Fruit fly (Drosophila melanogaster) whole organism, embryonic: ENCODE results near the gene CG8379.

Experiments used
- Abd-B ChIP-seq: fragments of 200-800 bp; sonication (Bioruptor generic); optimal IDR thresholded peaks from 2 replicates; lab custom pipeline; 2018; ENCODE audit warnings: missing biosample characterization, mild to moderate bottlenecking, missing genetic modification characterization, moderate library complexity
- BEAF-32 ChIP-seq: fragments of 200-800 bp; sonication (Bioruptor generic); optimal IDR thresholded peaks from 3 replicates; lab custom pipeline; 2017; ENCODE audit warnings: missing biosample characterization, missing genetic modification characterization, mild to moderate bottlenecking, moderate library complexity, missing genetic modification reagents
- Bteb2 ChIP-seq: fragments of 200-800 bp; sonication (Bioruptor generic); optimal IDR thresholded peaks from 2 replicates; lab custom pipeline; 2016; ENCODE audit warnings: missing biosample characterization, missing genetic modification characterization
- CG10979 ChIP-seq: fragments of 200-800 bp; sonication (Bioruptor generic); optimal IDR thresholded peaks from 2 replicates; lab custom pipeline; 2018; ENCODE audit warnings: missing biosample characterization, mild to moderate bottlenecking, missing genetic modification characterization, moderate library complexity
- CG13287 ChIP-seq: fragments of 200-800 bp; sonication (Bioruptor generic); IDR thresholded peaks from 2 replicates; pipeline ENCODE4 v1.3.6; 2022; ENCODE audit warnings: missing biosample characterization, missing genetic modification characterization; ENCODE audit not compliant: partially characterized antibody
- CG13624 ChIP-seq: fragments of 200-800 bp; sonication (Bioruptor generic); optimal IDR thresholded peaks from 2 replicates; lab custom pipeline; 2016; ENCODE audit warnings: missing biosample characterization, missing genetic modification characterization
- CG14014 ChIP-seq: fragments of 200-800 bp; sonication (Bioruptor generic); IDR thresholded peaks from 2 replicates; pipeline ENCODE4 v1.3.6; 2022; ENCODE audit warnings: missing biosample characterization, missing genetic modification characterization
- CG15073 ChIP-seq: fragments of 200-800 bp; sonication (Bioruptor generic); optimal IDR thresholded peaks from 2 replicates; lab custom pipeline; 2016; ENCODE audit warnings: missing biosample characterization, missing genetic modification characterization
- CG15479 ChIP-seq: fragments of 200-800 bp; sonication (Bioruptor generic); optimal IDR thresholded peaks from 3 replicates; lab custom pipeline; 2019; ENCODE audit warnings: missing biosample characterization, mild to moderate bottlenecking, missing genetic modification characterization, moderate library complexity
- CG1832 ChIP-seq: fragments of 200-800 bp; sonication (Bioruptor generic); optimal IDR thresholded peaks from 2 replicates; lab custom pipeline; 2017; ENCODE audit warnings: missing biosample characterization, mild to moderate bottlenecking, missing genetic modification characterization, inconsistent platforms
- CG2712 ChIP-seq: fragments of 200-800 bp; optimal IDR thresholded peaks from 3 replicates; lab custom pipeline; 2019; ENCODE audit warnings: missing biosample characterization, mild to moderate bottlenecking, missing genetic modification characterization, moderate library complexity
- CG3065 ChIP-seq: fragments of 200-800 bp; sonication (Bioruptor generic); optimal IDR thresholded peaks from 2 replicates; lab custom pipeline; 2016; ENCODE audit warnings: missing biosample characterization, missing genetic modification characterization
- CG31224 ChIP-seq: fragments of 200-800 bp; sonication (Bioruptor generic); IDR thresholded peaks from 2 replicates; pipeline ENCODE4 v1.3.6; 2022; ENCODE audit warnings: missing biosample characterization, missing genetic modification characterization
- CG31365 ChIP-seq: fragments of 200-800 bp; sonication (Bioruptor generic); optimal IDR thresholded peaks from 2 replicates; lab custom pipeline; 2018; ENCODE audit warnings: missing biosample characterization, mild to moderate bottlenecking, missing genetic modification characterization
- CG33557 ChIP-seq: fragments of 200-800 bp; sonication (Bioruptor generic); optimal IDR thresholded peaks from 2 replicates; lab custom pipeline; 2019; ENCODE audit warnings: missing biosample characterization, mild to moderate bottlenecking, missing genetic modification characterization, moderate library complexity
- CG4282 ChIP-seq: fragments of 200-800 bp; sonication (Bioruptor generic); optimal IDR thresholded peaks from 2 replicates; lab custom pipeline; 2016; ENCODE audit warnings: missing biosample characterization, missing genetic modification characterization
- CG4730 ChIP-seq: fragments of 200-800 bp; sonication (Bioruptor generic); IDR thresholded peaks from 2 replicates; pipeline ENCODE4 v1.3.6; 2022; ENCODE audit warnings: missing biosample characterization, missing genetic modification characterization
- CG4854 ChIP-seq: fragments of 200-800 bp; sonication (Bioruptor generic); optimal IDR thresholded peaks from 2 replicates; lab custom pipeline; 2016; ENCODE audit warnings: missing biosample characterization, missing genetic modification characterization, inconsistent platforms
- CG6175 ChIP-seq: fragments of 200-800 bp; sonication (Bioruptor generic); IDR thresholded peaks from 3 replicates; pipeline ENCODE4 v1.3.6; 2022; ENCODE audit warnings: missing biosample characterization, missing genetic modification characterization
- CG6689 ChIP-seq: fragments of 200-800 bp; sonication (Bioruptor generic); IDR thresholded peaks from 2 replicates; pipeline ENCODE4 v1.3.6; 2022; ENCODE audit warnings: missing biosample characterization, missing genetic modification characterization
- E2f2 ChIP-seq: fragments of 200-800 bp; sonication (Bioruptor generic); IDR thresholded peaks from 2 replicates; pipeline ENCODE4 v1.3.6; 2022; ENCODE audit warnings: missing biosample characterization, missing genetic modification characterization
- Ets65A ChIP-seq: fragments of 200-800 bp; sonication (Bioruptor generic); peaks from one replicate; lab custom pipeline; 2016; ENCODE audit warnings: missing biosample characterization, missing genetic modification characterization
- HHEX ChIP-seq: fragments of 200-800 bp; sonication (Bioruptor generic); optimal IDR thresholded peaks from 3 replicates; lab custom pipeline; 2017; ENCODE audit warnings: missing biosample characterization, mild to moderate bottlenecking, missing genetic modification characterization, missing genetic modification reagents
- Hey ChIP-seq: fragments of 200-800 bp; sonication (Bioruptor generic); optimal IDR thresholded peaks from 3 replicates; lab custom pipeline; 2018; ENCODE audit warnings: missing biosample characterization, mild to moderate bottlenecking, missing genetic modification characterization
- Hmx ChIP-seq: fragments of 200-800 bp; sonication (Bioruptor generic); optimal IDR thresholded peaks from 2 replicates; lab custom pipeline; 2016; ENCODE audit warnings: missing biosample characterization, missing genetic modification characterization
- Kr ChIP-seq: fragments of 200-800 bp; sonication (Bioruptor generic); optimal IDR thresholded peaks from 2 replicates; lab custom pipeline; 2017; ENCODE audit warnings: missing biosample characterization, mild to moderate bottlenecking, missing genetic modification characterization
- Med ChIP-seq: fragments of 200-800 bp; sonication (Bioruptor generic); peaks from one replicate; lab custom pipeline; 2016; ENCODE audit warnings: missing biosample characterization, missing genetic modification characterization, mild to moderate bottlenecking, inconsistent platforms, moderate library complexity
- NFAT ChIP-seq: fragments of 200-800 bp; sonication (Bioruptor generic); IDR thresholded peaks from 2 replicates; pipeline ENCODE4 v1.3.6; 2022; ENCODE audit warnings: missing biosample characterization, missing genetic modification characterization
- Poxn ChIP-seq: fragments of 200-800 bp; sonication (Bioruptor generic); IDR thresholded peaks from 2 replicates; pipeline ENCODE4 v1.3.6; 2022; ENCODE audit warnings: missing biosample characterization, missing genetic modification characterization
- Rx ChIP-seq: fragments of 200-800 bp; sonication (Bioruptor generic); IDR thresholded peaks from 2 replicates; pipeline ENCODE4 v1.3.6; 2022; ENCODE audit warnings: missing biosample characterization, missing genetic modification characterization
- amos ChIP-seq: fragments of 200-800 bp; sonication (Bioruptor generic); IDR thresholded peaks from 2 replicates; pipeline ENCODE4 v1.3.6; 2022; ENCODE audit warnings: missing biosample characterization, missing genetic modification characterization; ENCODE audit not compliant: partially characterized antibody
- ara ChIP-seq: fragments of 200-800 bp; sonication (Bioruptor generic); IDR thresholded peaks from 2 replicates; pipeline ENCODE4 v1.3.6; 2022; ENCODE audit warnings: missing biosample characterization, missing genetic modification characterization
- ato ChIP-seq: fragments of 200-800 bp; sonication (Bioruptor generic); IDR thresholded peaks from 2 replicates; pipeline ENCODE4 v1.3.6; 2022; ENCODE audit warnings: missing biosample characterization, missing genetic modification characterization; ENCODE audit not compliant: partially characterized antibody
- bab2 ChIP-seq: fragments of 200-800 bp; sonication (Bioruptor generic); optimal IDR thresholded peaks from 2 replicates; lab custom pipeline; 2016; ENCODE audit warnings: missing biosample characterization, missing genetic modification characterization
- bcd ChIP-seq: fragments of 200-800 bp; sonication (Bioruptor generic); optimal IDR thresholded peaks from 2 replicates; lab custom pipeline; 2017; ENCODE audit warnings: missing biosample characterization, mild to moderate bottlenecking, missing genetic modification characterization
- bsh ChIP-seq, 2 experiments: fragments of 200-800 bp; sonication (Bioruptor generic); optimal IDR thresholded peaks; 2 replicates each; lab custom pipeline; 2017 to 2018; ENCODE audit warnings: mild to moderate bottlenecking in 2 of 2, missing biosample characterization in 2 of 2, missing genetic modification characterization in 2 of 2, moderate library complexity in 1 of 2
- chinmo ChIP-seq: fragments of 200-800 bp; sonication (Bioruptor generic); IDR thresholded peaks from 4 replicates; pipeline ENCODE4 v1.3.6; 2022; ENCODE audit warnings: missing biosample characterization, missing genetic modification characterization; ENCODE audit not compliant: partially characterized antibody
- disco-r ChIP-seq: fragments of 200-800 bp; sonication (Bioruptor generic); optimal IDR thresholded peaks from 2 replicates; lab custom pipeline; 2016; ENCODE audit warnings: missing biosample characterization, missing genetic modification characterization
- luna ChIP-seq: fragments of 200-800 bp; sonication (Bioruptor generic); optimal IDR thresholded peaks from 2 replicates; lab custom pipeline; 2016; ENCODE audit warnings: missing biosample characterization, missing genetic modification characterization
- oc ChIP-seq: fragments of 200-800 bp; sonication (Bioruptor generic); optimal IDR thresholded peaks from 2 replicates; lab custom pipeline; 2018; ENCODE audit warnings: missing biosample characterization, mild to moderate bottlenecking, missing genetic modification characterization, moderate library complexity
- prd ChIP-seq, 3 experiments: fragments of >200 bp in 2 of 3; fragments of 200-800 bp in 1 of 3; sonication (Bioruptor generic) in 1 of 3; optimal IDR thresholded peaks in 2 of 3; IDR thresholded peaks in 1 of 3; 2 replicates in 2 of 3; 3 replicates in 1 of 3; pipeline versions ENCODE4 v1.3.6 to Lab custom; 2017 to 2022; ENCODE audit warnings: missing biosample characterization in 1 of 3, missing genetic modification characterization in 1 of 3
- ro ChIP-seq: fragments of 200-800 bp; sonication (Bioruptor generic); IDR thresholded peaks from 2 replicates; pipeline ENCODE4 v1.3.6; 2022; ENCODE audit warnings: missing biosample characterization, missing genetic modification characterization
- sens ChIP-seq: fragments of 200-800 bp; sonication (Bioruptor generic); peaks from one replicate; lab custom pipeline; 2016; ENCODE audit warnings: missing biosample characterization, missing genetic modification characterization
- sens-2 ChIP-seq: fragments of 200-800 bp; sonication (Bioruptor generic); IDR thresholded peaks from 2 replicates; pipeline ENCODE4 v1.3.6; 2022; ENCODE audit warnings: missing biosample characterization, missing genetic modification characterization
- so ChIP-seq: fragments of 200-800 bp; sonication (Bioruptor generic); IDR thresholded peaks from 3 replicates; pipeline ENCODE4 v1.3.6; 2022; ENCODE audit warnings: missing biosample characterization, missing genetic modification characterization
- sr ChIP-seq: fragments of 200-800 bp; sonication (Bioruptor generic); IDR thresholded peaks from 3 replicates; pipeline ENCODE4 v1.3.6; 2022; ENCODE audit warnings: missing biosample characterization, missing genetic modification characterization
- trh ChIP-seq: fragments of 200-800 bp; sonication (Bioruptor generic); optimal IDR thresholded peaks from 2 replicates; lab custom pipeline; 2016; ENCODE audit warnings: missing biosample characterization, missing genetic modification characterization
- twi ChIP-seq: fragments of 200-800 bp; optimal IDR thresholded peaks from 2 replicates; lab custom pipeline; 2019; ENCODE audit warnings: missing biosample characterization, mild to moderate bottlenecking, missing genetic modification characterization, moderate library complexity
- vvl ChIP-seq: fragments of 200-800 bp; sonication (Bioruptor generic); IDR thresholded peaks from 2 replicates; pipeline ENCODE4 v1.3.6; 2022; ENCODE audit warnings: missing biosample characterization, missing genetic modification characterization
- zen ChIP-seq: fragments of 200-800 bp; sonication (Bioruptor generic); optimal IDR thresholded peaks from 3 replicates; lab custom pipeline; 2018; ENCODE audit warnings: missing biosample characterization, mild to moderate bottlenecking, missing genetic modification characterization, moderate library complexity
- zfh1 ChIP-seq: fragments of 200-800 bp; sonication (Bioruptor generic); IDR thresholded peaks from 3 replicates; pipeline ENCODE4 v1.3.6; 2022; ENCODE audit warnings: missing biosample characterization, missing genetic modification characterization
- zfh2 ChIP-seq: fragments of 200-800 bp; sonication (Bioruptor generic); optimal IDR thresholded peaks from 2 replicates; lab custom pipeline; 2016; ENCODE audit warnings: missing biosample characterization, missing genetic modification characterization

CG8379 gene

DNA sequence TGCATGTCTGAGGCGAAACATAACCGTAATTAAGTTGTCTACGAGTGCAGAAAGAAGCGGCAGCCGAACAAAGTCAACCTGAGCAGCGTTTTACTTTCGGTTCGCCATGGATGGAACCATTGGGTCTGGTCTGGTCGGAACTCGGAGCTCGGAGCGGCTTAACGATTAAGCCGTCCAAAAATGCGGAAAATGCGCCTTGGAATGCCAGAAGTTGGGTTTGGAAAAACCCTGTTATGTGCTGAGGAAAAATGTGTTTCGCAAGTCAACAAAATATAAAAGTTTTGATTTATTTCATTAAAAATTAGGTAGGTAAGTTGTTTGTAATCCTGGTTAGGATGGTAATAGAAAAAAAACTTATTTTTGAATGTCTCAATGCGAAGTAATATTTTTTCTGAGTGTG lies 17.3 kb downstream of the CG8379 start:
- TF ChIP-seq Ets65A (GFP tag; lab: Kevin White, UChicago) = peak; percentile 59
- no peak for TF ChIP-seq ro
- TF ChIP-seq chinmo (GFP tag; lab: Robert Waterston, UW) = no peak
- peak; percentile 53 for TF ChIP-seq Med (GFP tag; lab: Kevin White, UChicago)
- no peak for TF ChIP-seq CG4730 (GFP tag; lab: Robert Waterston, UW)
- peak; percentile 35 for TF ChIP-seq oc
- TF ChIP-seq prd (optimal IDR thresholded peaks at IDR 0.05; lab: Kevin White, UChicago) = no peak
- TF ChIP-seq prd (GFP tag; IDR thresholded peaks at IDR 0.05; lab: Robert Waterston, UW) = 0 out of 3 replicates have a peak, but pooled peaks have one; percentile 20
- no peak for TF ChIP-seq NFAT (GFP tag; lab: Robert Waterston, UW)
- TF ChIP-seq sens (GFP tag; lab: Kevin White, UChicago) = peak; percentile 81
- no peak for TF ChIP-seq disco-r (GFP tag; lab: Kevin White, UChicago)
- no peak for TF ChIP-seq CG13624 (GFP tag; lab: Kevin White, UChicago)
- TF ChIP-seq CG14014 (GFP tag; lab: Robert Waterston, UW) = no peak
- no peak for TF ChIP-seq CG4282 (GFP tag; lab: Kevin White, UChicago)
- TF ChIP-seq zfh1 (GFP tag; lab: Robert Waterston, UW) = peak; percentile 12; the same call in 1 of the 3 replicates
- no peak for TF ChIP-seq CG13287 (GFP tag; lab: Robert Waterston, UW)
- peak; percentile 19 for TF ChIP-seq CG2712 (tag; lab: Kevin White, UChicago)
- no peak for TF ChIP-seq Bteb2 (GFP tag; lab: Kevin White, UChicago)
- no peak for TF ChIP-seq CG3065
- TF ChIP-seq zen (tag; lab: Kevin White, UChicago) = no peak
- peak; percentile 24 for TF ChIP-seq CG10979 (tag; lab: Kevin White, UChicago)
- TF ChIP-seq Hmx = no peak
- TF ChIP-seq trh = no peak
- TF ChIP-seq CG15073 (GFP tag; lab: Kevin White, UChicago) = no peak
- TF ChIP-seq CG6175 (GFP tag; lab: Robert Waterston, UW) = no peak
- TF ChIP-seq bcd (GFP tag; lab: Kevin White, UChicago) = no peak
- no peak for TF ChIP-seq zfh2
- no peak for TF ChIP-seq CG31365 (tag; lab: Kevin White, UChicago)
- TF ChIP-seq bsh (GFP tag; optimal IDR thresholded peaks at IDR 0.05; lab: Kevin White, UChicago) = no peak
- no peak for TF ChIP-seq bab2 (GFP tag; lab: Kevin White, UChicago)
- TF ChIP-seq CG1832 (GFP tag; lab: Kevin White, UChicago) = no peak
- TF ChIP-seq sr (GFP tag; lab: Robert Waterston, UW) = no peak
- TF ChIP-seq Abd-B (GFP tag; lab: Kevin White, UChicago) = no peak
- TF ChIP-seq amos = no peak
- TF ChIP-seq CG4854 (GFP tag; lab: Kevin White, UChicago) = no peak
- no peak for TF ChIP-seq CG33557
- no peak for TF ChIP-seq twi (tag; lab: Kevin White, UChicago)
- no peak for TF ChIP-seq ato (GFP tag; lab: Robert Waterston, UW)
- no peak for TF ChIP-seq CG15479 (GFP tag; lab: Kevin White, UChicago)
- TF ChIP-seq HHEX (GFP tag; lab: Kevin White, UChicago) = no peak
- 0 out of 2 replicates have a peak, but pooled peaks have one; percentile 15 for TF ChIP-seq vvl (GFP tag; lab: Robert Waterston, UW)
- no peak for TF ChIP-seq Hey (tag; lab: Kevin White, UChicago)
- no peak for TF ChIP-seq CG31224
- TF ChIP-seq ara = 0 out of 2 replicates have a peak, but pooled peaks have one; percentile 34
- no peak for TF ChIP-seq Kr
- no peak for TF ChIP-seq CG6689 (GFP tag; lab: Robert Waterston, UW)
- TF ChIP-seq BEAF-32 (GFP tag; lab: Kevin White, UChicago) = no peak
- TF ChIP-seq E2f2 (GFP tag; lab: Robert Waterston, UW) = no peak
- no peak for TF ChIP-seq luna (GFP tag; lab: Kevin White, UChicago)
- TF ChIP-seq so = no peak
- TF ChIP-seq sens-2 = no peak
- no peak for TF ChIP-seq Poxn (GFP tag; lab: Robert Waterston, UW)
- no peak for TF ChIP-seq Rx (GFP tag; lab: Robert Waterston, UW)
